Worm (Caenorhabditis elegans) whole organism, young adult: ENCODE measurements around the gene F18E9.1.

Experiments
- B0035.1 ChIP-seq: sonication (generic microtip); optimal IDR thresholded peaks from 2 replicates; lab custom pipeline; 2016; ENCODE audit warnings: missing genetic modification characterization, mild to moderate bottlenecking, missing compliant biosample characterization, missing genotype, missing genetic modification reagents
- B0261.1 ChIP-seq: sonication (generic microtip); optimal IDR thresholded peaks from 2 replicates; lab custom pipeline; 2016; ENCODE audit warnings: mild to moderate bottlenecking, missing genetic modification characterization, moderate library complexity, missing compliant biosample characterization
- C06A6.2 ChIP-seq: fragments of 200-800 bp; sonication (Bioruptor generic); conservative IDR thresholded peaks from 2 replicates; pipeline ENCODE4 v1.3.6; 2022; ENCODE audit warnings: missing genetic modification characterization, missing compliant biosample characterization
- D2030.7 ChIP-seq: fragments of 200-800 bp; sonication (Bioruptor generic); IDR thresholded peaks from 2 replicates; pipeline ENCODE4 v1.3.6; 2022; ENCODE audit warnings: missing genetic modification reagents, missing genetic modification characterization, missing compliant biosample characterization
- F10E7.11 ChIP-seq: sonication (generic microtip); optimal IDR thresholded peaks from 2 replicates; lab custom pipeline; 2017; ENCODE audit warnings: mild to moderate bottlenecking, missing genetic modification characterization, moderate library complexity, missing compliant biosample characterization
- F33H1.4 ChIP-seq: fragments of 200-800 bp; sonication (Bioruptor generic); IDR thresholded peaks from 2 replicates; pipeline ENCODE4 v1.3.6; 2022; ENCODE audit warnings: missing genetic modification reagents, missing genetic modification characterization, missing compliant biosample characterization
- F39B2.1 ChIP-seq: fragments of 200-800 bp; sonication (Bioruptor generic); IDR thresholded peaks from 2 replicates; pipeline ENCODE4 v1.3.6; 2022; ENCODE audit warnings: missing genetic modification reagents, missing genetic modification characterization, missing compliant biosample characterization
- K11D2.4 ChIP-seq: fragments of 200-800 bp; sonication (Bioruptor generic); IDR thresholded peaks from 2 replicates; pipeline ENCODE4 v1.3.6; 2022; ENCODE audit warnings: missing genetic modification reagents, missing genetic modification characterization, missing compliant biosample characterization
- ZK185.1 ChIP-seq: sonication (generic microtip); optimal IDR thresholded peaks from 2 replicates; lab custom pipeline; 2016; ENCODE audit warnings: mild to moderate bottlenecking, missing genetic modification characterization, missing compliant biosample characterization; ENCODE audit not compliant: poor library complexity, severe bottlenecking
- atf-7 ChIP-seq: sonication (generic microtip); optimal IDR thresholded peaks from 2 replicates; lab custom pipeline; 2017; ENCODE audit warnings: mild to moderate bottlenecking, missing genetic modification characterization, missing compliant biosample characterization
- athp-1 ChIP-seq: sonication (generic microtip); optimal IDR thresholded peaks from 2 replicates; lab custom pipeline; 2017; ENCODE audit warnings: mild to moderate bottlenecking, missing genetic modification characterization, missing compliant biosample characterization
- attf-5 ChIP-seq: fragments of 200-800 bp; sonication (Bioruptor generic); optimal IDR thresholded peaks from 2 replicates; lab custom pipeline; 2018; ENCODE audit warnings: mild to moderate bottlenecking, missing genetic modification characterization, missing compliant biosample characterization
- bed-1 ChIP-seq: fragments of 200-800 bp; sonication (Bioruptor generic); IDR thresholded peaks from 2 replicates; pipeline ENCODE4 v1.3.6; 2022; ENCODE audit warnings: missing genetic modification reagents, missing genetic modification characterization, missing compliant biosample characterization
- ccch-3 ChIP-seq: fragments of 200-800 bp; sonication (Bioruptor generic); optimal IDR thresholded peaks from 2 replicates; lab custom pipeline; 2018; ENCODE audit warnings: mild to moderate bottlenecking, missing genetic modification characterization, missing compliant biosample characterization
- cebp-1 ChIP-seq, 2 experiments: fragments of 200-800 bp in 1 of 2; sonication (Bioruptor generic) in 1 of 2; sonication (generic microtip) in 1 of 2; IDR thresholded peaks in 1 of 2; optimal IDR thresholded peaks in 1 of 2; 2 replicates each; pipeline versions ENCODE4 v1.3.6 to Lab custom; 2017 to 2022; ENCODE audit warnings: missing compliant biosample characterization in 2 of 2, missing genetic modification characterization in 2 of 2, mild to moderate bottlenecking in 1 of 2, missing genetic modification reagents in 1 of 2, moderate library complexity in 1 of 2
- cebp-2 ChIP-seq: fragments of 200-800 bp; sonication (Bioruptor generic); IDR thresholded peaks from 2 replicates; pipeline ENCODE4 v1.3.6; 2022; ENCODE audit warnings: missing genetic modification characterization, missing compliant biosample characterization
- ceh-100 ChIP-seq: fragments of 200-800 bp; sonication (Bioruptor generic); IDR thresholded peaks from 2 replicates; pipeline ENCODE4 v1.3.6; 2022; ENCODE audit warnings: missing genetic modification reagents, missing genetic modification characterization, missing compliant biosample characterization
- ceh-40 ChIP-seq: fragments of 200-800 bp; sonication (Bioruptor generic); IDR thresholded peaks from 2 replicates; pipeline ENCODE4 v1.3.6; 2022; ENCODE audit warnings: missing genetic modification characterization, missing compliant biosample characterization
- ceh-58 ChIP-seq: fragments of 200-800 bp; sonication (Bioruptor generic); IDR thresholded peaks from 2 replicates; pipeline ENCODE4 v1.3.6; 2022; ENCODE audit warnings: missing genetic modification characterization, missing compliant biosample characterization
- chd-7 ChIP-seq: sonication (generic microtip); optimal IDR thresholded peaks from 2 replicates; lab custom pipeline; 2016; ENCODE audit warnings: mild to moderate bottlenecking, missing genetic modification characterization, moderate library complexity, missing compliant biosample characterization
- die-1 ChIP-seq: sonication (generic microtip); optimal IDR thresholded peaks from 2 replicates; lab custom pipeline; 2016; ENCODE audit warnings: missing genotype, mild to moderate bottlenecking, missing genetic modification characterization, missing compliant biosample characterization
- efl-1 ChIP-seq: fragments of 150-350 bp; optimal IDR thresholded peaks from 2 replicates; lab custom pipeline; 2014; ENCODE audit warnings: missing biosample characterization, missing genetic modification reagents, missing genetic modification characterization
- ets-4 ChIP-seq: fragments of 200-800 bp; sonication (Bioruptor generic); optimal IDR thresholded peaks from 2 replicates; lab custom pipeline; 2018; ENCODE audit warnings: mild to moderate bottlenecking, missing genetic modification characterization, missing compliant biosample characterization
- hlh-26 ChIP-seq: fragments of 200-800 bp; sonication (Bioruptor generic); conservative IDR thresholded peaks from 2 replicates; pipeline ENCODE4 v1.3.6; 2022; ENCODE audit warnings: missing genetic modification reagents, missing genetic modification characterization, missing compliant biosample characterization
- hrde-1 ChIP-seq: sonication (generic microtip); optimal IDR thresholded peaks from 2 replicates; lab custom pipeline; 2016; ENCODE audit warnings: missing genetic modification characterization, mild to moderate bottlenecking, missing compliant biosample characterization, moderate library complexity, missing genotype, missing genetic modification reagents, borderline replicate concordance
- hsf-1 ChIP-seq: fragments of 200-800 bp; sonication (Bioruptor generic); IDR thresholded peaks from 2 replicates; pipeline ENCODE4 v1.3.6; 2022; ENCODE audit warnings: missing genetic modification reagents, missing genetic modification characterization, missing compliant biosample characterization
- lag-1 ChIP-seq: fragments of 200-800 bp; sonication (Bioruptor generic); IDR thresholded peaks from 2 replicates; pipeline ENCODE4 v1.3.6; 2022; ENCODE audit warnings: missing genetic modification reagents, missing genetic modification characterization, missing compliant biosample characterization
- let-607 ChIP-seq, 2 experiments: fragments of 200-800 bp in 1 of 2; sonication (Bioruptor generic) in 1 of 2; sonication (generic microtip) in 1 of 2; optimal IDR thresholded peaks; 2 replicates each; lab custom pipeline; 2016 to 2018; ENCODE audit warnings: mild to moderate bottlenecking in 2 of 2, missing compliant biosample characterization in 2 of 2, missing genetic modification characterization in 2 of 2, moderate library complexity in 2 of 2, missing genotype in 1 of 2
- lin-40 ChIP-seq: sonication (generic microtip); optimal IDR thresholded peaks from 2 replicates; lab custom pipeline; 2016; ENCODE audit warnings: missing genetic modification characterization, mild to moderate bottlenecking, missing compliant biosample characterization, missing genotype, missing genetic modification reagents
- lin-54 ChIP-seq: fragments of 200-800 bp; sonication (Bioruptor generic); optimal IDR thresholded peaks from 2 replicates; lab custom pipeline; 2018; ENCODE audit warnings: mild to moderate bottlenecking, missing genetic modification characterization, missing compliant biosample characterization
- lir-1 ChIP-seq: fragments of 200-800 bp; sonication (Bioruptor generic); conservative IDR thresholded peaks from 2 replicates; pipeline ENCODE4 v1.3.6; 2022; ENCODE audit warnings: missing genetic modification reagents, missing genetic modification characterization, missing compliant biosample characterization
- madf-8 ChIP-seq: fragments of 200-800 bp; sonication (Bioruptor generic); conservative IDR thresholded peaks from 2 replicates; pipeline ENCODE4 v1.3.6; 2022; ENCODE audit warnings: missing genetic modification reagents, missing genetic modification characterization, missing compliant biosample characterization
- mel-28 ChIP-seq: sonication (generic microtip); optimal IDR thresholded peaks from 2 replicates; lab custom pipeline; 2016; ENCODE audit warnings: borderline replicate concordance, mild to moderate bottlenecking, missing genetic modification characterization, missing compliant biosample characterization
- mes-4 ChIP-seq: sonication (generic microtip); optimal IDR thresholded peaks from 2 replicates; lab custom pipeline; 2016; ENCODE audit warnings: missing genotype, missing genetic modification characterization, missing compliant biosample characterization
- nfya-2 ChIP-seq: fragments of 200-800 bp; sonication (Bioruptor generic); IDR thresholded peaks from 2 replicates; pipeline ENCODE4 v1.3.6; 2022; ENCODE audit warnings: missing genetic modification reagents, missing genetic modification characterization, missing compliant biosample characterization
- nhr-179 ChIP-seq: sonication (generic microtip); optimal IDR thresholded peaks from 2 replicates; lab custom pipeline; 2016; ENCODE audit warnings: mild to moderate bottlenecking, missing genetic modification characterization, missing compliant biosample characterization
- nhr-27 ChIP-seq: fragments of 200-800 bp; sonication (Bioruptor generic); optimal IDR thresholded peaks from 2 replicates; lab custom pipeline; 2018; ENCODE audit warnings: mild to moderate bottlenecking, missing genetic modification characterization, moderate library complexity, missing compliant biosample characterization
- rcor-1 ChIP-seq: fragments of 200-800 bp; sonication (Bioruptor generic); IDR thresholded peaks from 2 replicates; pipeline ENCODE4 v1.3.6; 2022; ENCODE audit warnings: missing genetic modification reagents, missing genetic modification characterization, missing compliant biosample characterization
- repo-1 ChIP-seq: sonication (generic microtip); optimal IDR thresholded peaks from 2 replicates; lab custom pipeline; 2017; ENCODE audit warnings: mild to moderate bottlenecking, missing genetic modification characterization, missing compliant biosample characterization
- snpc-4 ChIP-seq, 5 experiments: fragments of 150-350 bp in 1 of 5; sonication (generic microtip) in 4 of 5; optimal IDR thresholded peaks; 2 replicates each; lab custom pipeline; 2014 to 2018; ENCODE audit warnings: missing genetic modification characterization in 5 of 5, missing biosample characterization in 3 of 5, antibody characterized with exemption in 2 of 5, mild to moderate bottlenecking in 2 of 5, missing compliant biosample characterization in 2 of 5, missing genotype in 2 of 5, moderate library complexity in 2 of 5, missing genetic modification reagents in 1 of 5
- unc-130 ChIP-seq: sonication (generic microtip); optimal IDR thresholded peaks from 2 replicates; lab custom pipeline; 2016; ENCODE audit warnings: missing genetic modification reagents, missing genetic modification characterization, missing compliant biosample characterization
- ztf-18 ChIP-seq: sonication (generic microtip); optimal IDR thresholded peaks from 2 replicates; lab custom pipeline; 2016; ENCODE audit warnings: missing genotype, mild to moderate bottlenecking, missing genetic modification characterization, missing compliant biosample characterization
- ztf-22 ChIP-seq: fragments of 200-800 bp; sonication (Bioruptor generic); optimal IDR thresholded peaks from 2 replicates; lab custom pipeline; 2018; ENCODE audit warnings: mild to moderate bottlenecking, missing genetic modification characterization, moderate library complexity, missing compliant biosample characterization
- ztf-3 ChIP-seq: fragments of 200-800 bp; sonication (Bioruptor generic); optimal IDR thresholded peaks from 2 replicates; lab custom pipeline; 2018; ENCODE audit warnings: mild to moderate bottlenecking, missing genetic modification characterization, missing compliant biosample characterization

Gene F18E9.1

ce11 chrX:8613053-8613452 lies 11.7 kb downstream of the F18E9.1 start, which contains the start of gene K01A12.2:
Gene K01A12.2 (plus strand): TSS chrX:8613353.
- TF ChIP-seq F39B2.1 (GFP tag; lab: Robert Waterston, UW) (no peak), hrde-1 (no peak), repo-1 (no peak), ceh-58 (no peak)

ce11 chrX:8623840-8624591 lies 22.7 kb downstream of the F18E9.1 start:
- TF ChIP-seq ZK185.1 (tag; lab: Kevin White, UChicago) (peak; percentile 41), hlh-26 (GFP tag; lab: Robert Waterston, UW) (no peak), attf-5 (GFP tag; lab: Kevin White, UChicago) (peak; percentile 46), hsf-1 (no peak), bed-1 (GFP tag; lab: Robert Waterston, UW) (no peak), B0261.1 (tag; lab: Kevin White, UChicago) (peak; percentile 84), ceh-100 (GFP tag; lab: Robert Waterston, UW) (no peak), lir-1 (no peak), ztf-22 (GFP tag; lab: Kevin White, UChicago) (no peak), nfya-2 (0 out of 2 replicates have a peak, but pooled peaks have one; percentile 25), mel-28 (tag; lab: Kevin White, UChicago) (no peak), ztf-3 (GFP tag; lab: Kevin White, UChicago) (no peak), D2030.7 (GFP tag; lab: Robert Waterston, UW) (peak; percentile 80), cebp-2 (GFP tag; lab: Robert Waterston, UW) (no peak), snpc-4 (GFP tag; optimal IDR thresholded peaks at IDR 0.05; lab: Kevin White, UChicago) (peak; percentile 19), snpc-4 (tag; optimal IDR thresholded peaks at IDR 0.05; lab: Kevin White, UChicago) (peak in 3 of 4 experiments; percentile 10 to 61 (median 43)), F33H1.4 (GFP tag; lab: Robert Waterston, UW) (no peak), F10E7.11 (tag; lab: Kevin White, UChicago) (no peak), efl-1 (no peak), hrde-1 (no peak), athp-1 (no peak), madf-8 (GFP tag; lab: Robert Waterston, UW) (no peak), die-1 (tag; lab: Kevin White, UChicago) (peak; percentile 62), nhr-179 (no peak), B0035.1 (tag; lab: Kevin White, UChicago) (no peak), ets-4 (no peak), K11D2.4 (GFP tag; lab: Robert Waterston, UW) (peak; percentile 51; the same call in 1 of the 2 replicates), ccch-3 (GFP tag; lab: Kevin White, UChicago) (no peak), C06A6.2 (GFP tag; lab: Robert Waterston, UW) (no peak), nhr-27 (tag; lab: Kevin White, UChicago) (no peak), rcor-1 (GFP tag; lab: Robert Waterston, UW) (peak; percentile 58; the same call in 1 of the 2 replicates), lin-40 (peak; percentile 65), ceh-40 (GFP tag; lab: Robert Waterston, UW) (peak; percentile 79), lin-54 (GFP tag; lab: Kevin White, UChicago) (no peak), lag-1 (GFP tag; lab: Robert Waterston, UW) (no peak), cebp-1 (GFP tag; IDR thresholded peaks at IDR 0.05; lab: Robert Waterston, UW) (no peak), cebp-1 (tag; optimal IDR thresholded peaks at IDR 0.05; lab: Kevin White, UChicago) (no peak), chd-7 (tag; lab: Kevin White, UChicago) (peak; percentile 37), let-607 (tag; optimal IDR thresholded peaks at IDR 0.05; lab: Kevin White, UChicago) (peak in 1 of 2 experiments; percentile 34), unc-130 (no peak), atf-7 (no peak), mes-4 (tag; lab: Kevin White, UChicago) (no peak), ztf-18 (peak; percentile 35)
